Fruit fly (Drosophila melanogaster): ENCODE data around the gene CG6184.
A peak's percentile ranks its signal among the peaks of the same experiment; 100 is the strongest.

CG6184 gene

DNA sequence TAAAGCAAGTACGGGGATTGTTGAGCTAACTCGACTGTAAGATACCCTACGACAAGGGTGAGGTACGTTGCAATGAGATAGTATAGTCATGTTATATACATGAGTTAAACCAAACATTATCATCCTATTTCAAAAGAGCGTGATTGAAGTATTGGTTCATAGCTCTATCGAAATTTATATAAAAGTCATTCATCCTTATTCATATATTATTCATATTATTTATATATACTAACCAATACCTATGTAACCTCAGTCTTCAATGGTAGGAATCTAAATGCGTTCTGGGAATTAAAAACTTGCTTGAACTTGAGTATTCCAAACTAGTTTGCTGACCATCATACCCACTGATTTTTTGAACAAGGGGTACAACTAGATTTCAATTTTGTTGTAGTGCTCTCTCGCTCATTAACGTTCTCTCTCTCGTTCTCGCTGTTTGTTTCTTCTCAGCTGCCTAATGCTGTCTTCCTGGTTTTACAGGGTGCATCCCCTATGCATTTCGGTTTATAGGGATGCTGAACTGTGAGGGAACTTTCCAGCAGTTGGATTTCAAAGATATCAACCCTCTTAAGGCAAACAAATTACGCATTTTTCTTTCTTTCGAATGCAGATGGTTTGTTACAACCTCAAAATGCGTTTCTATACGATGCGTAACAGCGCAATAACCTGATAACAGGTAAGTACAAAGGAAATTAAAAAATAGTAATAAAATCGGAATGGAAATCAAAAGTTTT is 29.7 kb downstream of the CG6184 start (continued):
- TF ChIP-seq ems (GFP tag; optimal IDR thresholded peaks at IDR 0.05) (no peak), CG3281 (GFP tag; optimal IDR thresholded peaks at IDR 0.05) (peak; percentile 65), Mrtf (GFP tag; IDR thresholded peaks at IDR 0.05) (no peak), BEAF-32 (GFP tag; optimal IDR thresholded peaks at IDR 0.05) (no peak), CG15601 (tag; optimal IDR thresholded peaks at IDR 0.05) (no peak), Dref (GFP tag; IDR thresholded peaks at IDR 0.05) (no peak), her (GFP tag; optimal IDR thresholded peaks at IDR 0.05) (no peak), CG11723 (GFP tag; optimal IDR thresholded peaks at IDR 0.05) (no peak), Neu2 (GFP tag; optimal IDR thresholded peaks at IDR 0.05; ENCODE audit: borderline replicate concordance) (no peak), Abd-B (GFP tag; optimal IDR thresholded peaks at IDR 0.05) (peak; percentile 50), CG43689 (GFP tag; IDR thresholded peaks at IDR 0.05) (no peak), Vsx1 (GFP tag; optimal IDR thresholded peaks at IDR 0.05) (no peak), Optix (GFP tag; IDR thresholded peaks at IDR 0.05) (no peak), stc (GFP tag; IDR thresholded peaks at IDR 0.05) (0 out of 2 replicates have a peak, but pooled peaks have one; percentile 15), tap (tag; optimal IDR thresholded peaks at IDR 0.05) (peak; percentile 50), sd (tag; optimal IDR thresholded peaks at IDR 0.05) (no peak), CG4404 (GFP tag; IDR thresholded peaks at IDR 0.05) (no peak), CG10979 (tag; optimal IDR thresholded peaks at IDR 0.05) (peak; percentile 63), Sin3A (optimal IDR thresholded peaks at IDR 0.05) (no peak), Dbx (GFP tag; IDR thresholded peaks at IDR 0.05) (0 out of 3 replicates have a peak, but pooled peaks have one; percentile 57), CG2120 (GFP tag; optimal IDR thresholded peaks at IDR 0.05) (no peak), bsh (GFP tag; optimal IDR thresholded peaks at IDR 0.05) (no peak), D (optimal IDR thresholded peaks at IDR 0.05) (no peak), D (GFP tag; optimal IDR thresholded peaks at IDR 0.05) (peak; percentile 45), CG13424 (tag; optimal IDR thresholded peaks at IDR 0.05) (peak; percentile 16), Blimp-1 (GFP tag; optimal IDR thresholded peaks at IDR 0.05) (peak; percentile 56), CG9797 (GFP tag; optimal IDR thresholded peaks at IDR 0.05) (no peak), bbx (GFP tag; IDR thresholded peaks at IDR 0.05; ENCODE audit: partially characterized antibody) (no peak), wor (GFP tag; IDR thresholded peaks at IDR 0.05) (no peak), CG11696 (GFP tag; IDR thresholded peaks at IDR 0.05) (no peak), CG7987 (GFP tag; optimal IDR thresholded peaks at IDR 0.05) (no peak), pum (GFP tag; optimal IDR thresholded peaks at IDR 0.05) (no peak), CG5953 (GFP tag; IDR thresholded peaks at IDR 0.05) (no peak), CG10147 (GFP tag; optimal IDR thresholded peaks at IDR 0.05) (peak; percentile 58), C15 (GFP tag; IDR thresholded peaks at IDR 0.05) (no peak), CG15011 (GFP tag; optimal IDR thresholded peaks at IDR 0.05) (peak; percentile 43), CG30431 (GFP tag; optimal IDR thresholded peaks at IDR 0.05) (peak; percentile 6), Ada2b (GFP tag; IDR thresholded peaks at IDR 0.05) (no peak), CG12155 (GFP tag; optimal IDR thresholded peaks at IDR 0.05) (no peak), CG5245 (GFP tag; optimal IDR thresholded peaks at IDR 0.05) (peak; percentile 5), CG13287 (GFP tag; IDR thresholded peaks at IDR 0.05; ENCODE audit: partially characterized antibody) (no peak), CG17912 (GFP tag; optimal IDR thresholded peaks at IDR 0.05) (no peak), CG11504 (tag; optimal IDR thresholded peaks at IDR 0.05) (peak; percentile 81), nau (GFP tag; optimal IDR thresholded peaks at IDR 0.05) (peak; percentile 37), CG17802 (tag; optimal IDR thresholded peaks at IDR 0.05) (no peak), kay (GFP tag; optimal IDR thresholded peaks at IDR 0.05) (no peak), caup (GFP tag; optimal IDR thresholded peaks at IDR 0.05; ENCODE audit: severe bottlenecking) (peak; percentile 67), seq (GFP tag; IDR thresholded peaks at IDR 0.05) (no peak), CG18764 (GFP tag; optimal IDR thresholded peaks at IDR 0.05) (peak; percentile 15), zen2 (GFP tag; IDR thresholded peaks at IDR 0.05; ENCODE audit: partially characterized antibody) (no peak)
